Worm (Caenorhabditis elegans) whole organism, L4 larva: ENCODE data around the gene F22B5.4.

Experiments used
- D1046.2 ChIP-seq: fragments of 200-800 bp; sonication (Bioruptor generic); IDR thresholded peaks from 2 replicates; pipeline ENCODE4 v1.3.6; 2022; ENCODE audit warnings: missing genetic modification characterization, missing compliant biosample characterization
- F10B5.3 ChIP-seq: sonication (generic microtip); optimal IDR thresholded peaks from 2 replicates; lab custom pipeline; 2016; ENCODE audit warnings: mild to moderate bottlenecking, missing genetic modification characterization, missing compliant biosample characterization
- F26F4.8 ChIP-seq: fragments of 200-800 bp; sonication (Bioruptor generic); conservative IDR thresholded peaks from 2 replicates; pipeline ENCODE4 v1.3.6; 2022; ENCODE audit warnings: missing genetic modification characterization, missing compliant biosample characterization
- F37D6.2 ChIP-seq: sonication (generic microtip); optimal IDR thresholded peaks from 2 replicates; lab custom pipeline; 2016; ENCODE audit warnings: mild to moderate bottlenecking, missing genetic modification characterization, missing compliant biosample characterization
- F44E2.7 ChIP-seq: fragments of 200-800 bp; sonication (Bioruptor generic); IDR thresholded peaks from 2 replicates; pipeline ENCODE4 v2.1.2; 2022; ENCODE audit warnings: missing genetic modification characterization, missing compliant biosample characterization
- R02D3.7 ChIP-seq: fragments of 150-350 bp; sonication (generic microtip); optimal IDR thresholded peaks from 3 replicates; lab custom pipeline; 2014; ENCODE audit warnings: missing biosample characterization, missing genetic modification characterization
- Y105C5A.15 ChIP-seq: fragments of 200-800 bp; sonication (Bioruptor generic); IDR thresholded peaks from 2 replicates; pipeline ENCODE4 v1.3.6; 2022; ENCODE audit warnings: missing genetic modification characterization, missing compliant biosample characterization
- Y75B8A.6 ChIP-seq: fragments of 200-800 bp; sonication (Bioruptor generic); IDR thresholded peaks from 2 replicates; pipeline ENCODE4 v1.3.6; 2022; ENCODE audit warnings: missing genetic modification reagents, missing genetic modification characterization, missing compliant biosample characterization
- ZK337.2 ChIP-seq: fragments of 200-800 bp; sonication (Bioruptor generic); IDR thresholded peaks from 2 replicates; pipeline ENCODE4 v1.3.6; 2022; ENCODE audit warnings: missing genetic modification reagents, missing genetic modification characterization, missing compliant biosample characterization
- ZK546.5 ChIP-seq, 2 experiments: sonication (generic microtip); optimal IDR thresholded peaks; 2 replicates each; lab custom pipeline; 2017; ENCODE audit warnings: missing biosample characterization in 2 of 2, missing genetic modification characterization in 2 of 2
- aly-2 ChIP-seq: sonication (generic microtip); optimal IDR thresholded peaks from 2 replicates; lab custom pipeline; 2018; ENCODE audit warnings: missing biosample characterization, missing genetic modification characterization
- ama-1 ChIP-seq: fragments of 150-350 bp; optimal IDR thresholded peaks from 2 replicates; lab custom pipeline; 2014; ENCODE audit warnings: inconsistent platforms, mixed read lengths
- attf-4 ChIP-seq: sonication (generic microtip); optimal IDR thresholded peaks from 3 replicates; lab custom pipeline; 2017; ENCODE audit warnings: missing biosample characterization, missing genetic modification characterization
- ceh-20 ChIP-seq: fragments of 200-800 bp; sonication (Bioruptor generic); IDR thresholded peaks from 2 replicates; pipeline ENCODE4 v1.3.6; 2022; ENCODE audit warnings: missing genetic modification reagents, missing genetic modification characterization, missing compliant biosample characterization
- ceh-62 ChIP-seq: sonication (generic microtip); optimal IDR thresholded peaks from 2 replicates; lab custom pipeline; 2017; ENCODE audit warnings: missing biosample characterization, missing genetic modification characterization
- daf-16 ChIP-seq, 3 experiments: sonication (generic microtip); optimal IDR thresholded peaks; 2 replicates each; lab custom pipeline; 2016 to 2017; ENCODE audit warnings: missing genetic modification characterization in 3 of 3, missing genetic modification reagents in 3 of 3, mild to moderate bottlenecking in 2 of 3, missing compliant biosample characterization in 2 of 3, missing biosample characterization in 1 of 3, moderate library complexity in 1 of 3
- daf-19 ChIP-seq: fragments of 200-800 bp; sonication (Bioruptor generic); conservative IDR thresholded peaks from 2 replicates; pipeline ENCODE4 v1.3.6; 2022; ENCODE audit warnings: missing genetic modification characterization, missing compliant biosample characterization
- daf-8 ChIP-seq: fragments of 200-800 bp; sonication (Bioruptor generic); IDR thresholded peaks from 2 replicates; pipeline ENCODE4 v1.3.6; 2022; ENCODE audit warnings: missing genetic modification characterization, missing compliant biosample characterization
- dmd-8 ChIP-seq: fragments of 200-800 bp; sonication (Bioruptor generic); IDR thresholded peaks from 2 replicates; pipeline ENCODE4 v1.3.6; 2022; ENCODE audit warnings: missing genetic modification characterization, missing compliant biosample characterization
- dpl-1 ChIP-seq: fragments of 150-350 bp; optimal IDR thresholded peaks from 2 replicates; lab custom pipeline; 2014; ENCODE audit warnings: missing biosample characterization, missing genetic modification reagents, missing genetic modification characterization
- dve-1 ChIP-seq: sonication (generic microtip); optimal IDR thresholded peaks from 2 replicates; lab custom pipeline; 2017; ENCODE audit warnings: antibody characterized with exemption, mild to moderate bottlenecking, missing genetic modification characterization, missing compliant biosample characterization; ENCODE audit not compliant: insufficient read depth
- egl-43 ChIP-seq: fragments of 200-800 bp; sonication (Bioruptor generic); IDR thresholded peaks from 2 replicates; pipeline ENCODE4 v1.3.6; 2022; ENCODE audit warnings: missing genetic modification reagents, missing genetic modification characterization, missing compliant biosample characterization
- fkh-10 ChIP-seq: fragments of 150-350 bp; optimal IDR thresholded peaks from 2 replicates; lab custom pipeline; 2014; ENCODE audit warnings: missing biosample characterization, missing genetic modification reagents, missing genetic modification characterization
- hlh-11 ChIP-seq: fragments of 200-800 bp; sonication (Bioruptor generic); optimal IDR thresholded peaks from 2 replicates; lab custom pipeline; 2018; ENCODE audit warnings: mild to moderate bottlenecking, missing genetic modification characterization, missing compliant biosample characterization
- jun-1 ChIP-seq: fragments of 150-350 bp; optimal IDR thresholded peaks from 2 replicates; lab custom pipeline; 2014; ENCODE audit warnings: missing biosample characterization, missing genetic modification reagents, missing genetic modification characterization
- lin-13 ChIP-seq: fragments of 150-350 bp; optimal IDR thresholded peaks from 2 replicates; lab custom pipeline; 2014; ENCODE audit warnings: missing biosample characterization, missing genetic modification reagents, missing genetic modification characterization
- lin-15B ChIP-seq: fragments of 150-350 bp; sonication (generic microtip); optimal IDR thresholded peaks from 3 replicates; lab custom pipeline; 2014; ENCODE audit warnings: missing biosample characterization, missing genetic modification characterization
- lin-29 ChIP-seq: fragments of 200-800 bp; sonication (Bioruptor generic); IDR thresholded peaks from 2 replicates; pipeline ENCODE4 v1.3.6; 2022; ENCODE audit warnings: missing genetic modification reagents, missing genetic modification characterization, missing compliant biosample characterization
- lin-38 ChIP-seq: fragments of 200-800 bp; sonication (Bioruptor generic); IDR thresholded peaks from 2 replicates; pipeline ENCODE4 v1.3.6; 2022; ENCODE audit warnings: missing genetic modification reagents, missing genetic modification characterization, missing compliant biosample characterization
- lin-39 ChIP-seq: fragments of 150-350 bp; optimal IDR thresholded peaks from 2 replicates; lab custom pipeline; 2014; ENCODE audit warnings: missing biosample characterization, missing genetic modification reagents, missing genetic modification characterization
- madf-5 ChIP-seq, 2 experiments: fragments of 200-800 bp; sonication (Bioruptor generic); IDR thresholded peaks; 2 replicates each; pipeline ENCODE4 v1.3.6; 2022; ENCODE audit warnings: missing compliant biosample characterization in 2 of 2, missing genetic modification characterization in 2 of 2
- madf-9 ChIP-seq: fragments of 200-800 bp; sonication (Bioruptor generic); conservative IDR thresholded peaks from 2 replicates; pipeline ENCODE4 v1.3.6; 2022; ENCODE audit warnings: missing genetic modification reagents, missing genetic modification characterization, missing compliant biosample characterization
- mdt-29 ChIP-seq: fragments of 200-800 bp; sonication (Bioruptor generic); IDR thresholded peaks from 2 replicates; pipeline ENCODE4 v1.3.6; 2022; ENCODE audit warnings: missing genetic modification reagents, missing genetic modification characterization, missing compliant biosample characterization
- mes-2 ChIP-seq: sonication (generic microtip); optimal IDR thresholded peaks from 2 replicates; lab custom pipeline; 2016; ENCODE audit warnings: missing genotype, mild to moderate bottlenecking, missing genetic modification characterization, missing compliant biosample characterization; ENCODE audit not compliant: poor library complexity, severe bottlenecking
- nhr-102 ChIP-seq: sonication (generic microtip); optimal IDR thresholded peaks from 2 replicates; lab custom pipeline; 2016; ENCODE audit warnings: mild to moderate bottlenecking, missing genetic modification characterization, moderate library complexity, missing compliant biosample characterization
- nhr-25 ChIP-seq: sonication (generic microtip); optimal IDR thresholded peaks from 2 replicates; lab custom pipeline; 2017; ENCODE audit warnings: missing genetic modification characterization, mild to moderate bottlenecking, missing compliant biosample characterization, antibody characterized with exemption, moderate library complexity, borderline replicate concordance; ENCODE audit not compliant: insufficient read depth
- nhr-28 ChIP-seq: fragments of 150-350 bp; optimal IDR thresholded peaks from 2 replicates; lab custom pipeline; 2014; ENCODE audit warnings: missing biosample characterization, missing genetic modification characterization
- nhr-42 ChIP-seq: fragments of 200-800 bp; sonication (Bioruptor generic); IDR thresholded peaks from 2 replicates; pipeline ENCODE4 v1.3.6; 2022; ENCODE audit warnings: missing genetic modification characterization, missing compliant biosample characterization
- nhr-6 ChIP-seq: fragments of 150-350 bp; optimal IDR thresholded peaks from 2 replicates; lab custom pipeline; 2014; ENCODE audit warnings: missing biosample characterization, missing genetic modification characterization
- nhr-77 ChIP-seq: fragments of 150-350 bp; optimal IDR thresholded peaks from 2 replicates; lab custom pipeline; 2014; ENCODE audit warnings: missing biosample characterization, missing genetic modification characterization
- php-3 ChIP-seq: fragments of 200-800 bp; sonication (Bioruptor generic); IDR thresholded peaks from 2 replicates; pipeline ENCODE4 v1.3.6; 2022; ENCODE audit warnings: missing genetic modification reagents, missing genetic modification characterization, missing compliant biosample characterization
- pqm-1 ChIP-seq: sonication (generic microtip); optimal IDR thresholded peaks from 2 replicates; lab custom pipeline; 2017; ENCODE audit warnings: missing biosample characterization, missing genetic modification characterization
- rbr-2 ChIP-seq: sonication (generic microtip); optimal IDR thresholded peaks from 2 replicates; lab custom pipeline; 2016; ENCODE audit warnings: missing genotype, missing genetic modification characterization, missing compliant biosample characterization
- snpc-4 ChIP-seq: fragments of 150-350 bp; optimal IDR thresholded peaks from 2 replicates; lab custom pipeline; 2014; ENCODE audit warnings: missing biosample characterization, missing genetic modification characterization
- unc-62 ChIP-seq, 3 experiments: fragments of 150-350 bp in 1 of 3; sonication (generic microtip); optimal IDR thresholded peaks in 2 of 3; peaks in 1 of 3; 1 replicate in 1 of 3; 2 replicates in 2 of 3; lab custom pipeline; 2014 to 2017; ENCODE audit warnings: missing biosample characterization in 3 of 3, missing genetic modification characterization in 3 of 3, missing genetic modification reagents in 3 of 3, missing genotype in 1 of 3
- zfp-3 ChIP-seq: fragments of 200-800 bp; sonication (Bioruptor generic); conservative IDR thresholded peaks from 2 replicates; pipeline ENCODE4 v1.3.6; 2022; ENCODE audit warnings: missing genetic modification reagents, missing genetic modification characterization, missing compliant biosample characterization
- zip-11 ChIP-seq: fragments of 200-800 bp; sonication (Bioruptor generic); IDR thresholded peaks from 2 replicates; pipeline ENCODE4 v1.3.6; 2022; ENCODE audit warnings: missing genetic modification characterization, missing compliant biosample characterization
- zip-2 ChIP-seq: fragments of 150-350 bp; optimal IDR thresholded peaks from 2 replicates; lab custom pipeline; 2014; ENCODE audit warnings: missing biosample characterization, missing genetic modification characterization

Gene F22B5.4

DNA sequence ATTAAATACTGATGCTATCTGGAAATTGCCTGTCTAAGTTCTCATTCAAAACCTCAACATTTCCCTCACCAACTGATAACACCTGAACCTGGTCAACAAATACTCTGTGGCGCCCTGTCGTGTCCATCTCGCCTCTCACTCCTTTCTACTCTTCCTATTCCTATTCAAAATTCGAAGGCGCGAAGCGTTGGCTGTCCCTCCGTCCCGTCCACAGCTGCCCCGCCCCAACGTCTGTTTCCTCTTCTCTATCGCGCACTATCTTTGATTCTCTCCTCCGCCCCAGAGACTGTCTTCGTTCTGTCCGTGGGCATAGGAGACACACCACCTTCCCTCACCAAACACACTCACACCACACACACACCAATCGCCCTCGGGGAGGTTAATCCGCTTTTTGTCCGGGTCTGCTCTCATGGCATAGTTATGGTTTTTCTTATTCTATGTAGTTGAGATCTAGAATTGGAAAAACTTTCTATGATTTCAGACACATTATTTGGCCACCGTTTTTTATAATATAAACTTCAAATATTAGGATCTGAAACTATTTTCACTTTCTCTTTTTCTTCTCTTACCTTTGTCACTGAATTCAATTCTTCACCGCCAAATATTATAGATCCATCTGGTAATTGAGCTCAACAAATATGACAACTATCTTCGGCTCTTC, 37.3 kb upstream of the F22B5.4 start, which contains the start of gene efl-3 (continued):
- TF ChIP-seq zip-11 (GFP tag; lab: Robert Waterston, UW) (no peak), lin-38 (GFP tag; lab: Robert Waterston, UW) (no peak), nhr-6 (tag; lab: Kevin White, UChicago) (no peak), fkh-10 (no peak), madf-5 (GFP tag; IDR thresholded peaks at IDR 0.05; lab: Robert Waterston, UW) (no peak), F10B5.3 (tag; lab: Kevin White, UChicago) (no peak), lin-39 (tag; lab: Kevin White, UChicago) (no peak), zfp-3 (GFP tag; lab: Robert Waterston, UW) (no peak), F44E2.7 (GFP tag; lab: Robert Waterston, UW) (no peak), snpc-4 (tag; lab: Kevin White, UChicago) (no peak), nhr-42 (GFP tag; lab: Robert Waterston, UW) (no peak), ZK337.2 (no peak), zip-2 (tag; lab: Kevin White, UChicago) (no peak), madf-9 (GFP tag; lab: Robert Waterston, UW) (no peak), dmd-8 (no peak), ceh-62 (tag; lab: Kevin White, UChicago) (no peak), egl-43 (GFP tag; lab: Robert Waterston, UW) (no peak), lin-13 (GFP tag; lab: Kevin White, UChicago) (no peak), daf-8 (no peak), F37D6.2 (no peak), rbr-2 (tag; lab: Kevin White, UChicago) (no peak), Y105C5A.15 (GFP tag; lab: Robert Waterston, UW) (no peak), R02D3.7 (tag; lab: Kevin White, UChicago) (no peak), mes-2 (tag; lab: Kevin White, UChicago) (no peak), attf-4 (tag; lab: Kevin White, UChicago) (no peak), D1046.2 (no peak), lin-29 (GFP tag; lab: Robert Waterston, UW) (no peak), nhr-77 (no peak), lin-15B (no peak), nhr-25 (no peak), ZK546.5 (tag; optimal IDR thresholded peaks at IDR 0.05; lab: Kevin White, UChicago) (no peak), aly-2 (no peak), ceh-20 (GFP tag; lab: Robert Waterston, UW) (no peak), mdt-29 (GFP tag; lab: Robert Waterston, UW) (no peak), ama-1 (lab: Kevin White, UChicago) (no peak), unc-62 (GFP tag; optimal IDR thresholded peaks at IDR 0.05 in 1 of 2; lab: Kevin White, UChicago) (peak in 1 of 2 experiments; percentile 27), unc-62 (tag; optimal IDR thresholded peaks at IDR 0.05; lab: Kevin White, UChicago) (no peak), dpl-1 (GFP tag; lab: Kevin White, UChicago) (no peak), F26F4.8 (GFP tag; lab: Robert Waterston, UW) (no peak), jun-1 (tag; lab: Kevin White, UChicago) (no peak), pqm-1 (peak; percentile 21), Y75B8A.6 (no peak), nhr-28 (tag; lab: Kevin White, UChicago) (peak; percentile 20)

DNA sequence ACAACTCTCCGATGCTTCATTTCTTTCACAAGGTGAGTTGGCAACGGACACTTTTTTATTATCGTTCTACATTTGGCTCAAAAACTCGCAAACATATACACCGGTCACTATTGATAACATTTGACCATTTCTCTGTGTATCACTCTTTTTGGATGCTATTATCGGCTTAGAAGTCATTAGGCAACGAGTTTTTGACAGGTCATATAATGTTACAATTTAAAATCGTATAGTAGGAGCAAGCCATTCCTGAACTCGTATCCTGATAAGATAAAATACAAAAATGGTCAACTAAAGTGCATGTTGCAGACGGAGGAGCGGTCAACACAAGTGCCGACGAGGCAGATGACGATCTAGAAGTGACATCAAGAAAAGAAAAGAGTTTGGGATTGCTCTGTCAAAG, 36.6 kb upstream of the F22B5.4 start:
- TF ChIP-seq nhr-28 (tag; lab: Kevin White, UChicago) (peak; percentile 45), daf-19 (no peak), mdt-29 (GFP tag; lab: Robert Waterston, UW) (no peak), daf-16 (GFP tag; optimal IDR thresholded peaks at IDR 0.05; lab: Kevin White, UChicago) (no peak), daf-16 (tag; optimal IDR thresholded peaks at IDR 0.05; lab: Kevin White, UChicago) (peak; percentile 94), nhr-102 (peak; percentile 32), dve-1 (tag; lab: Kevin White, UChicago) (peak; percentile 70), hlh-11 (tag; lab: Kevin White, UChicago) (peak; percentile 88), php-3 (GFP tag; lab: Robert Waterston, UW) (peak; percentile 82)
